Fruit fly (Drosophila melanogaster): ENCODE results near the gene gl.

DNA sequence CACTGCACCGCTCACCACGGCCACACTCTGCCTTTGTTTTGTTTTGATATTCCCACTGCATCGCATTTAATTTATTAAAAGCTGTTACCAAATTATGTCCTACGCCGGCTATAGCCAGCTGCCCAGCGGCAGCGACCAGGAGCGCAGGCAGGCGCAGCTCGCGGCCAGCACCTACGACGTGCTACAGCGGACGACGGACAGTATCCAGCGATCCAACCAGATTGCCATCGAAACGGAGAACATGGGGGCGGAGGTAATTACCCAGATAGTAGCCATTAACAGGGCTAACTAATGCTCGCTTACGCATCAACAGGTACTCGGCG lies 27.1 kb upstream of the gl start:
- TF ChIP-seq CTCF (optimal IDR thresholded peaks at IDR 0.05) (no peak), CG8478 (optimal IDR thresholded peaks at IDR 0.05) (no peak)
